Worm (Caenorhabditis elegans): ENCODE measurements around the gene ZK896.1.

ce11 chrIV:12896371-12896882 is 21.3 kb upstream of the ZK896.1 start, which contains the start of gene K08D8.7:
- no peak for TF ChIP-seq F13H6.1 (tag; optimal IDR thresholded peaks at IDR 0.05)
- TF ChIP-seq elt-1 (tag; optimal IDR thresholded peaks at IDR 0.05): no peak
- no peak for TF ChIP-seq lsy-2 (tag; optimal IDR thresholded peaks at IDR 0.05)
- no peak for TF ChIP-seq ceh-82 (tag; optimal IDR thresholded peaks at IDR 0.05)
- no peak for TF ChIP-seq nhr-10 (tag; optimal IDR thresholded peaks at IDR 0.05)
- TF ChIP-seq nhr-23 (tag; optimal IDR thresholded peaks at IDR 0.05): no peak
- no peak for TF ChIP-seq snpc-4 (tag; optimal IDR thresholded peaks at IDR 0.05)
- TF ChIP-seq nhr-237 (tag; optimal IDR thresholded peaks at IDR 0.05): no peak
- TF ChIP-seq R02D3.7 (tag; optimal IDR thresholded peaks at IDR 0.05): no peak
- no peak for TF ChIP-seq gmeb-1 (tag; optimal IDR thresholded peaks at IDR 0.05)
- TF ChIP-seq lin-39 (tag; optimal IDR thresholded peaks at IDR 0.05): no peak
- TF ChIP-seq egl-27 (tag; optimal IDR thresholded peaks at IDR 0.05): no peak
